Worm (Caenorhabditis elegans): ENCODE results near the gene C17F4.7.
"Not testable (repeated sequence)": the region's sequence is repeated elsewhere in the genome, so short reads cannot be mapped to it uniquely, and the experiment has no call there.

Gene C17F4.7

ce11 chrII:3225200-3225599 lies 20.6 kb downstream of the C17F4.7 start, which contains the start of gene ZC239.16 (continued):
- TF ChIP-seq pha-4 (GFP tag; IDR thresholded peaks at IDR 0.05), result no peak
- TF ChIP-seq pha-4 (tag; optimal IDR thresholded peaks at IDR 0.05), result no peak
- TF ChIP-seq nhr-6 (tag; optimal IDR thresholded peaks at IDR 0.05), result no peak
- no peak for TF ChIP-seq aly-2 (tag; optimal IDR thresholded peaks at IDR 0.05)
- peak; percentile 38 for TF ChIP-seq pqm-1 (tag; optimal IDR thresholded peaks at IDR 0.05)
- no peak for TF ChIP-seq nhr-42 (GFP tag; IDR thresholded peaks at IDR 0.05)
- no peak for TF ChIP-seq lsy-2 (tag; optimal IDR thresholded peaks at IDR 0.05)
- TF ChIP-seq nhr-28 (tag; optimal IDR thresholded peaks at IDR 0.05), result peak; percentile 50
- no peak for TF ChIP-seq hif-1 (tag; optimal IDR thresholded peaks at IDR 0.05)
- peak; percentile 27; the same call in 1 of the 2 replicates for TF ChIP-seq php-3 (GFP tag; IDR thresholded peaks at IDR 0.05)
- no peak for TF ChIP-seq Y105C5A.15 (GFP tag; IDR thresholded peaks at IDR 0.05)
- no peak for TF ChIP-seq unc-62 (GFP tag; optimal IDR thresholded peaks at IDR 0.05 in 1 of 2)
- no peak for TF ChIP-seq unc-62 (tag; optimal IDR thresholded peaks at IDR 0.05)
- no peak for TF ChIP-seq lin-38 (GFP tag; IDR thresholded peaks at IDR 0.05)
- TF ChIP-seq lin-13 (GFP tag; optimal IDR thresholded peaks at IDR 0.05), result no peak
- TF ChIP-seq hlh-30 (tag; optimal IDR thresholded peaks at IDR 0.05; ENCODE audit: insufficient read depth), result no peak

ce11 chrII:3224631-3225030 lies 21.2 kb downstream of the C17F4.7 start, which contains the start of gene ZC239.15:
Gene ZC239.15, minus strand, starts transcription at chrII:3224731.
- no peak for TF ChIP-seq lin-1 (GFP tag; IDR thresholded peaks at IDR 0.05)
- no peak for TF ChIP-seq daf-16 (GFP tag; optimal IDR thresholded peaks at IDR 0.05)
- TF ChIP-seq daf-16 (tag; optimal IDR thresholded peaks at IDR 0.05), result peak; percentile 2
- TF ChIP-seq madf-9 (GFP tag; conservative IDR thresholded peaks at IDR 0.05), result no peak
- TF ChIP-seq aha-1 (tag), result peak; percentile 16

DNA sequence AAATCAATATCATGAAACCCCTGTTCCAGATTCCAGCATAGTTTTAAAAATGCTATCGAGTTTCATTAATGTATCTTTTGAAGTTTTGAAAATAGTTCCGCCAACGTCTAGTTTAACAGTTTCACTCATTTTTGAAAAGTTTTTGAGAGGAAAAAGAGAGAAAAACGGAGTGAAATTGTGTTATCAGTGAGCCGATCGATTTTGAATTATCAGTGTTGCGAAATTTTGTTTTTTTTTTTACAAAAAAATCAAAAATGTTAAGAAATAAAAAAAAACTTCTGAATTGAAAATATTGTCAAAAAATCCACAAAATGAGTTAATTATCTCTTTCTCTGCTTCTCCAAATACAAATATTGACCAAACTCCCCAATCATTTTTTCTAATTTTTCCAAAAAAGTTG lies 23.1 kb downstream of the C17F4.7 start, which contains the start of gene ZC239.13:
ZC239.13 (minus strand) TSS at position 154 of the 400 bp plus-strand sequence.
- TF ChIP-seq snpc-4 (tag; optimal IDR thresholded peaks at IDR 0.05) (no peak), daf-16 (GFP tag; optimal IDR thresholded peaks at IDR 0.05) (no peak), daf-16 (tag; optimal IDR thresholded peaks at IDR 0.05) (no peak), duxl-1 (tag; optimal IDR thresholded peaks at IDR 0.05; ENCODE audit: poor library complexity) (no peak), dmd-9 (GFP tag; IDR thresholded peaks at IDR 0.05) (no peak), hmg-1.1 (GFP tag; IDR thresholded peaks at IDR 0.05) (no peak), pqm-1 (tag; optimal IDR thresholded peaks at IDR 0.05) (peak; percentile 26), madf-9 (GFP tag; conservative IDR thresholded peaks at IDR 0.05) (no peak), spr-3 (GFP tag; optimal IDR thresholded peaks at IDR 0.05) (no peak)

DNA sequence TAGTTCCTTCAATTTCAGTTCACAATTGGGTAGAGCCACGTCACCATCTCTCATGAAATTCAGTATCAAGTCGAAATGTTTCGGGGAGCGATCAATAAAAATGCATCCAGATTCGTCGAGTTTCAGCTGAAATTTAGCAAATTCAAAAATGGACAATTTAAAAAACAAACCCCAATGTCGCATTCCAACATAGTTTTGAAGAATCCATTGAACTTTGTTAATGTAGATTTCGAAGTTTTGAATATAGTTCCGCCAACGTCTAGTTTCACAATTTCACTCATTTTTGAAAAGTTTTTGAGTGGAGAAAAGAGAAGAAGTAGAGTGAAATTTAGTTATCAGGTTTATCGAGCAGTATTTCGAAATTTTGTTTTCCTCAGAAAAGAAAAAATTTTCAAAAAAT lies 24.1 kb downstream of the C17F4.7 start, which contains the start of gene ZC239.14:
ZC239.14 (minus strand) TSS at position 305 of the 400 bp plus-strand sequence.
- TF ChIP-seq aha-1 (tag) (peak; percentile 91), snpc-4 (tag; optimal IDR thresholded peaks at IDR 0.05) (no peak), unc-62 (GFP tag; optimal IDR thresholded peaks at IDR 0.05 in 1 of 2) (no peak), unc-62 (tag; optimal IDR thresholded peaks at IDR 0.05) (no peak)

ce11 chrII:3220723-3221122 lies 25.1 kb downstream of the C17F4.7 start, which contains the start of gene ZC239.22:
Gene ZC239.22, minus strand, starts transcription at chrII:3220823.
- TF ChIP-seq R02D3.7 (tag; optimal IDR thresholded peaks at IDR 0.05) (no peak), aha-1 (tag) (peak; percentile 21)

DNA sequence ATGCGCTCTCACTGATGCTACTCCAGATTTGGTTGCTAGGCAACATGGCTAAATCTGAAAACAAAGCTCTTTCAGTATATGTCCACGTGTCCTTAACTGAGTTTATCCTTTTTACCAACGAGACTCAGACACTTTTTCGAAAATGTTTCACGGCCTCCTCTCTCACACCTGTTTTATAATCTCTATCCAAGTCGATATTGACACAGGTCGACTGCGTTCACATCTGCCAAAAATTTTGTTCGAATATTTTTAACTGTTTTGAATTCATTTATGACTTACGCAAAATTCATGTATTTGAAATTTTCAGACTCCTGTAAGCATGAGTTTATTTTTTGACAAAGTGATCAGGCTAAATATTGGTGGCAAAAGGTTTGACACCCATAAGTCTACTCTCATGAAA lies 30.1 kb downstream of the C17F4.7 start, which contains the start of gene ZC239.3:
ZC239.3 (plus strand) TSS at position 301 of the 400 bp plus-strand sequence.
- TF ChIP-seq madf-9 (GFP tag; conservative IDR thresholded peaks at IDR 0.05); tag-97 (GFP tag; IDR thresholded peaks at IDR 0.05); mep-1 (tag; optimal IDR thresholded peaks at IDR 0.05): not testable (repeated sequence)

- TF ChIP-seq nhr-102 (tag; optimal IDR thresholded peaks at IDR 0.05), result no peak
Measured at ce11 chrII:3213898-3214297, 31.9 kb downstream of the C17F4.7 start, which contains the start of gene ZC239.4. Gene ZC239.4, plus strand, starts transcription at chrII:3214198.

Measured in whole organism, L4 larva.